Fruit fly (Drosophila melanogaster) whole organism, embryonic: ENCODE measurements around the gene nAChRalpha7.

ENCODE experiments used
- BEAF-32 ChIP-seq: fragments of 200-800 bp; sonication (Bioruptor generic); optimal IDR thresholded peaks from 3 replicates; lab custom pipeline; 2017; ENCODE audit warnings: missing biosample characterization, missing genetic modification characterization, mild to moderate bottlenecking, moderate library complexity, missing genetic modification reagents
- CG10209 ChIP-seq: fragments of 200-800 bp; sonication (Bioruptor generic); optimal IDR thresholded peaks from 3 replicates; lab custom pipeline; 2017; ENCODE audit warnings: missing biosample characterization, mild to moderate bottlenecking, missing genetic modification characterization, missing genetic modification reagents
- CG10979 ChIP-seq: fragments of 200-800 bp; sonication (Bioruptor generic); optimal IDR thresholded peaks from 2 replicates; lab custom pipeline; 2018; ENCODE audit warnings: missing biosample characterization, mild to moderate bottlenecking, missing genetic modification characterization, moderate library complexity
- CG12942 ChIP-seq: fragments of 200-800 bp; sonication (Bioruptor generic); optimal IDR thresholded peaks from 3 replicates; lab custom pipeline; 2016; ENCODE audit warnings: missing biosample characterization, missing genetic modification characterization
- CG13424 ChIP-seq: fragments of 200-800 bp; sonication (Bioruptor generic); optimal IDR thresholded peaks from 2 replicates; lab custom pipeline; 2019; ENCODE audit warnings: missing biosample characterization, mild to moderate bottlenecking, missing genetic modification characterization, moderate library complexity
- CG14860 ChIP-seq: fragments of 200-800 bp; sonication (Bioruptor generic); IDR thresholded peaks from 3 replicates; pipeline ENCODE4 v1.3.6; 2022; ENCODE audit warnings: missing biosample characterization, missing genetic modification characterization; ENCODE audit not compliant: partially characterized antibody
- CG15601 ChIP-seq: fragments of 200-800 bp; sonication (Bioruptor generic); optimal IDR thresholded peaks from 3 replicates; lab custom pipeline; 2019; ENCODE audit warnings: missing biosample characterization, mild to moderate bottlenecking, missing genetic modification characterization, moderate library complexity
- CG1647 ChIP-seq: fragments of 200-800 bp; sonication (Bioruptor generic); optimal IDR thresholded peaks from 3 replicates; lab custom pipeline; 2016; ENCODE audit warnings: missing biosample characterization, missing genetic modification characterization
- CG17359 ChIP-seq: fragments of 200-800 bp; sonication (Bioruptor generic); optimal IDR thresholded peaks from 3 replicates; lab custom pipeline; 2018; ENCODE audit warnings: missing biosample characterization, mild to moderate bottlenecking, missing genetic modification characterization, moderate library complexity
- CG17361 ChIP-seq: fragments of 200-800 bp; sonication (Bioruptor generic); IDR thresholded peaks from 3 replicates; pipeline ENCODE4 v1.3.6; 2022; ENCODE audit warnings: missing biosample characterization, missing genetic modification characterization
- CG17385 ChIP-seq: fragments of 200-800 bp; sonication (Bioruptor generic); optimal IDR thresholded peaks from 3 replicates; lab custom pipeline; 2018; ENCODE audit warnings: missing biosample characterization, mild to moderate bottlenecking, missing genetic modification characterization
- CG17612 ChIP-seq: fragments of 200-800 bp; sonication (Bioruptor generic); IDR thresholded peaks from 2 replicates; pipeline ENCODE4 v1.3.6; 2022; ENCODE audit warnings: missing biosample characterization, missing genetic modification characterization
- CG17912 ChIP-seq: fragments of 200-800 bp; sonication (Bioruptor generic); optimal IDR thresholded peaks from 2 replicates; lab custom pipeline; 2018; ENCODE audit warnings: missing biosample characterization, mild to moderate bottlenecking, missing genetic modification characterization
- CG2199 ChIP-seq: fragments of 200-800 bp; sonication (Bioruptor generic); IDR thresholded peaks from 3 replicates; pipeline ENCODE4 v1.3.6; 2022; ENCODE audit warnings: missing biosample characterization, missing genetic modification characterization
- CG2712 ChIP-seq: fragments of 200-800 bp; optimal IDR thresholded peaks from 3 replicates; lab custom pipeline; 2019; ENCODE audit warnings: missing biosample characterization, mild to moderate bottlenecking, missing genetic modification characterization, moderate library complexity
- CG3838 ChIP-seq: fragments of 200-800 bp; sonication (Bioruptor generic); optimal IDR thresholded peaks from 3 replicates; lab custom pipeline; 2016; ENCODE audit warnings: missing biosample characterization, missing genetic modification characterization
- CG4730 ChIP-seq: fragments of 200-800 bp; sonication (Bioruptor generic); IDR thresholded peaks from 2 replicates; pipeline ENCODE4 v1.3.6; 2022; ENCODE audit warnings: missing biosample characterization, missing genetic modification characterization
- CG6813 ChIP-seq: fragments of 200-800 bp; sonication (Bioruptor generic); optimal IDR thresholded peaks from 2 replicates; lab custom pipeline; 2017; ENCODE audit warnings: missing biosample characterization, missing genetic modification characterization, mild to moderate bottlenecking, moderate library complexity, missing genetic modification reagents
- CG8924 ChIP-seq: fragments of 200-800 bp; optimal IDR thresholded peaks from 3 replicates; lab custom pipeline; 2019; ENCODE audit warnings: missing biosample characterization, mild to moderate bottlenecking, missing genetic modification characterization, moderate library complexity
- CG9609 ChIP-seq: fragments of 200-800 bp; sonication (Bioruptor generic); optimal IDR thresholded peaks from 3 replicates; lab custom pipeline; 2016; ENCODE audit warnings: missing biosample characterization, missing genetic modification characterization
- Drgx ChIP-seq: fragments of 200-800 bp; sonication (Bioruptor generic); IDR thresholded peaks from 2 replicates; pipeline ENCODE4 v1.3.6; 2022; ENCODE audit warnings: missing biosample characterization, missing genetic modification characterization
- H2.0 ChIP-seq: fragments of 200-800 bp; sonication (Bioruptor generic); IDR thresholded peaks from 2 replicates; pipeline ENCODE4 v1.3.6; 2022; ENCODE audit warnings: missing biosample characterization, missing genetic modification characterization
- HHEX ChIP-seq: fragments of 200-800 bp; sonication (Bioruptor generic); optimal IDR thresholded peaks from 3 replicates; lab custom pipeline; 2017; ENCODE audit warnings: missing biosample characterization, mild to moderate bottlenecking, missing genetic modification characterization, missing genetic modification reagents
- Kr ChIP-seq: fragments of 200-800 bp; sonication (Bioruptor generic); optimal IDR thresholded peaks from 2 replicates; lab custom pipeline; 2017; ENCODE audit warnings: missing biosample characterization, mild to moderate bottlenecking, missing genetic modification characterization
- Meics ChIP-seq: fragments of 200-800 bp; sonication (Bioruptor generic); optimal IDR thresholded peaks from 2 replicates; lab custom pipeline; 2017; ENCODE audit warnings: missing biosample characterization, mild to moderate bottlenecking, missing genetic modification characterization
- Oli ChIP-seq: fragments of 200-800 bp; sonication (Bioruptor generic); optimal IDR thresholded peaks from 2 replicates; lab custom pipeline; 2018; ENCODE audit warnings: missing biosample characterization, mild to moderate bottlenecking, missing genetic modification characterization, moderate library complexity
- Sox100B ChIP-seq: fragments of 200-800 bp; sonication (Bioruptor generic); optimal IDR thresholded peaks from 3 replicates; lab custom pipeline; 2018; ENCODE audit warnings: missing biosample characterization, mild to moderate bottlenecking, missing genetic modification characterization
- ato ChIP-seq: fragments of 200-800 bp; sonication (Bioruptor generic); IDR thresholded peaks from 2 replicates; pipeline ENCODE4 v1.3.6; 2022; ENCODE audit warnings: missing biosample characterization, missing genetic modification characterization; ENCODE audit not compliant: partially characterized antibody
- emc ChIP-seq: fragments of 200-800 bp; sonication (Bioruptor generic); optimal IDR thresholded peaks from 2 replicates; lab custom pipeline; 2016; ENCODE audit warnings: missing biosample characterization, missing genetic modification characterization
- gce ChIP-seq: fragments of 200-800 bp; sonication (Bioruptor generic); IDR thresholded peaks from 3 replicates; pipeline ENCODE4 v1.3.6; 2022; ENCODE audit warnings: missing biosample characterization, missing genetic modification characterization
- gsb-n ChIP-seq: fragments of 200-800 bp; sonication (Bioruptor generic); optimal IDR thresholded peaks from 3 replicates; lab custom pipeline; 2018; ENCODE audit warnings: missing biosample characterization, mild to moderate bottlenecking, missing genetic modification characterization
- h ChIP-seq: fragments of >200 bp; optimal IDR thresholded peaks from 2 replicates; lab custom pipeline; 2017
- insv ChIP-seq, 2 experiments: fragments of 200-800 bp; sonication (Bioruptor generic); optimal IDR thresholded peaks; 3 replicates each; lab custom pipeline; 2016 to 2018; ENCODE audit warnings: missing biosample characterization in 2 of 2, missing genetic modification characterization in 2 of 2
- kah ChIP-seq: fragments of 200-800 bp; sonication (Bioruptor generic); optimal IDR thresholded peaks from 2 replicates; lab custom pipeline; 2018; ENCODE audit warnings: missing biosample characterization, mild to moderate bottlenecking, missing genetic modification characterization
- pnt ChIP-seq: fragments of 200-800 bp; sonication (Bioruptor generic); optimal IDR thresholded peaks from 3 replicates; lab custom pipeline; 2016; ENCODE audit warnings: missing biosample characterization, missing genetic modification characterization
- slbo ChIP-seq: fragments of 200-800 bp; sonication (Bioruptor generic); IDR thresholded peaks from 2 replicates; pipeline ENCODE4 v1.3.6; 2022; ENCODE audit warnings: missing biosample characterization, missing genetic modification characterization
- so ChIP-seq: fragments of 200-800 bp; sonication (Bioruptor generic); IDR thresholded peaks from 3 replicates; pipeline ENCODE4 v1.3.6; 2022; ENCODE audit warnings: missing biosample characterization, missing genetic modification characterization
- stc ChIP-seq: fragments of 200-800 bp; sonication (Bioruptor generic); IDR thresholded peaks from 2 replicates; pipeline ENCODE4 v1.3.6; 2022; ENCODE audit warnings: missing biosample characterization, missing genetic modification characterization
- sug ChIP-seq: fragments of 200-800 bp; optimal IDR thresholded peaks from 2 replicates; lab custom pipeline; 2019; ENCODE audit warnings: missing biosample characterization, mild to moderate bottlenecking, missing genetic modification characterization, moderate library complexity
- tap ChIP-seq: fragments of 200-800 bp; optimal IDR thresholded peaks from 3 replicates; lab custom pipeline; 2019; ENCODE audit warnings: missing biosample characterization, mild to moderate bottlenecking, missing genetic modification characterization, moderate library complexity
- twi ChIP-seq: fragments of 200-800 bp; optimal IDR thresholded peaks from 2 replicates; lab custom pipeline; 2019; ENCODE audit warnings: missing biosample characterization, mild to moderate bottlenecking, missing genetic modification characterization, moderate library complexity
- unpg ChIP-seq: fragments of 200-800 bp; sonication (Bioruptor generic); optimal IDR thresholded peaks from 3 replicates; lab custom pipeline; 2018; ENCODE audit warnings: missing biosample characterization, mild to moderate bottlenecking, missing genetic modification characterization, moderate library complexity
- wor ChIP-seq: fragments of 200-800 bp; sonication (Bioruptor generic); IDR thresholded peaks from 2 replicates; pipeline ENCODE4 v1.3.6; 2022; ENCODE audit warnings: missing biosample characterization, missing genetic modification characterization

The nAChRalpha7 gene

DNA sequence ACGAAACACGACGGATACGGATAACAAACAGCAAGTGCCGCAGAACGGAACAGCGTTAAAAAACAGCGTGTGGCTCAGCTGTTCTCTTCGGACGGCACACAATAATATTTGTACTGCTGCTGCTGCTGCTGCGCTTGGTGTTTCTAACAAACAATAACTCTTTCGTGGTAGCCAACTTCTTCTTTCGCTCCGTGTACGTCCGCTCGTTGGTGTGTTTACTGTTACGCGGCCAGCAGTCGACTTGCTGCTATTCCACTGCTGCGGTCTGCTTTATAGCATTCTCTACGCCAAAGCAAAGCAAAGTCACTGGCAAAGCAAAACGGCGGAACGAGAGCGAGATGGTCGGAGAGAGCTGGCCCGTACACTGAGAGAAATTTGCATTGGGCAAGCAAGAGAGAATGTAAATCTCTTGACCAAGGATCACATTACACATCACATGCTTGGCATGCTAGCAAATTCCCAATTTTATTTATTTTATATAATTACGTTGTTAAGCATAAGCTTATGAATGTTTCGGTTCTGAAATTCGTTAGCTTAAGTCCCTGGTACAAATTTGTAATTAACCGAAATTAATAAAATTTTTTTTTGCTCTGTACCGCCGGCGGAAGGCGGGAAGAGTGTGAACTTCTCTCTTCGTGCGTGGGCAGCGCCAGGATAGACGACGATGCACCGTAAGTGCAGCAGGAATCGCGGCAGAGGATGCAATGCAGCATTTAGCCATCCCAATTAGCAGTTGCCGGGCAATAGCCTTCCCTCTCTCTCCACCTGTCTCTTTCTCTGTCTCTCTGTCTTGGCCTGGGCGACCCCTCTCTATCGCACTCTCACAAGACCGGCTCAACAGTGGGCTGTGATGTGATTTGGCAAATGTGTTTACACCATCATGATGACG, 26.2 kb downstream of the nAChRalpha7 start, which contains the start of gene out (continued):
- TF ChIP-seq CG17361 = peak; percentile 95
- TF ChIP-seq, all 482 proteins: peak for 438

dm6 chrX:19318924-19319323, 29.3 kb downstream of the nAChRalpha7 start:
- peak; percentile 91 for TF ChIP-seq twi (tag; lab: Kevin White, UChicago)
- TF ChIP-seq CG8924 (tag; lab: Kevin White, UChicago) = no peak
- no peak for TF ChIP-seq insv (GFP tag; optimal IDR thresholded peaks at IDR 0.05; lab: Kevin White, UChicago)
- TF ChIP-seq, all 482 proteins: peak for 1

DNA sequence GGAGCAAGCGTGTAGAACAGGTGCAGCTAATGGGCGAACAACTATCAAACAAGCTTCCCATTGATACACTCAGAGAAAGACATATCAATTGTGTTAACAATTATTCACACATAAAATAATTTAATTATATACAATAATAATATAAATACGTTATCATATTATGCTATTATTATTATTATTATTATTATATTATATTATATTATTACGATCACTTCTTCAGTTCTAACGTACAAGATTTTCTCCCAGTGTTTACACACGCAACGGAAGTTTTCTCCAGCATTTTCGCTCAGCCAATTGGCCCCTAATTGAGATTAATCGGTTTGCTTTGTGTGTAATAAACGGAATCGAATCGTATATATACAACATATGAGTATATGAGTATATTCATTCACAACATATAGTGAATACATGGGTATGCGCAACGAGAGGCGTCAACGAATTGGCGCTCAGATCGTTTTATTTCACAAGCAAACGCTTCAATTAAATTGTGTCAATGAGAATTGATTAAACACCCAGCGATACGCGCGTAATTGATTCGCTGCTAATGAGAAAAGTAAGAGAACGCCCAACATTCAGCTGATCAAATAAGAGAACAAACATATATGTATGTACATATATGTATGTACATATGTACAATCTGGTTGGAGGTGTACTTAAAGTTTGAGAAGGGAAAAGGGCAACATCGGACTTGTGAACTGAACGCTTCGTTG, 31.0 kb downstream of the nAChRalpha7 start:
- TF ChIP-seq kah (GFP tag; lab: Kevin White, UChicago) (peak; percentile 38), Meics (GFP tag; lab: Kevin White, UChicago) (peak; percentile 73), HHEX (GFP tag; lab: Kevin White, UChicago) (peak; percentile 56), so (GFP tag; lab: Robert Waterston, UW) (0 out of 3 replicates have a peak, but pooled peaks have one; percentile 40), CG12942 (GFP tag; lab: Kevin White, UChicago) (peak; percentile 4), CG14860 (GFP tag; lab: Robert Waterston, UW) (no peak), BEAF-32 (GFP tag; lab: Kevin White, UChicago) (no peak), CG6813 (peak; percentile 58), Drgx (GFP tag; lab: Robert Waterston, UW) (0 out of 2 replicates have a peak, but pooled peaks have one; percentile 10), gsb-n (tag; lab: Kevin White, UChicago) (peak; percentile 59), Oli (peak; percentile 69), CG15601 (peak; percentile 6), pnt (GFP tag; lab: Kevin White, UChicago) (no peak), CG2199 (GFP tag; lab: Robert Waterston, UW) (0 out of 3 replicates have a peak, but pooled peaks have one; percentile 26), tap (tag; lab: Kevin White, UChicago) (peak; percentile 63), CG10979 (peak; percentile 72), CG17359 (tag; lab: Kevin White, UChicago) (peak; percentile 63), gce (GFP tag; lab: Robert Waterston, UW) (no peak), CG4730 (GFP tag; lab: Robert Waterston, UW) (0 out of 2 replicates have a peak, but pooled peaks have one; percentile 22), CG2712 (peak; percentile 82), CG10209 (GFP tag; lab: Kevin White, UChicago) (peak; percentile 58), emc (GFP tag; lab: Kevin White, UChicago) (no peak), ato (GFP tag; lab: Robert Waterston, UW) (no peak), Kr (GFP tag; lab: Kevin White, UChicago) (no peak), CG17612 (no peak), CG3838 (GFP tag; lab: Kevin White, UChicago) (no peak), Sox100B (GFP tag; lab: Kevin White, UChicago) (peak; percentile 66), slbo (GFP tag; lab: Robert Waterston, UW) (peak; percentile 73), wor (peak; percentile 31; the same call in 1 of the 2 replicates), stc (GFP tag; lab: Robert Waterston, UW) (peak; percentile 39; the same call in 1 of the 2 replicates), sug (peak; percentile 38), CG9609 (GFP tag; lab: Kevin White, UChicago) (no peak), CG1647 (GFP tag; lab: Kevin White, UChicago) (no peak), CG17912 (GFP tag; lab: Kevin White, UChicago) (no peak), h (lab: Kevin White, UChicago) (no peak), H2.0 (GFP tag; lab: Robert Waterston, UW) (peak; percentile 34; the same call in 1 of the 2 replicates), CG17385 (GFP tag; lab: Kevin White, UChicago) (peak; percentile 62), unpg (GFP tag; lab: Kevin White, UChicago) (peak; percentile 77), CG13424 (tag; lab: Kevin White, UChicago) (peak; percentile 69)
